Fruit fly (Drosophila melanogaster) whole organism, embryonic: Measurements from ENCODE around the gene spg.

Source experiments
- CG10209 ChIP-seq: fragments of 200-800 bp; sonication (Bioruptor generic); optimal IDR thresholded peaks from 3 replicates; lab custom pipeline; 2017; ENCODE audit warnings: missing biosample characterization, mild to moderate bottlenecking, missing genetic modification characterization, missing genetic modification reagents
- CG10462 ChIP-seq: fragments of 200-800 bp; sonication (Bioruptor generic); optimal IDR thresholded peaks from 2 replicates; lab custom pipeline; 2016; ENCODE audit warnings: missing biosample characterization, missing genetic modification characterization
- CG11696 ChIP-seq: fragments of 200-800 bp; sonication (Bioruptor generic); IDR thresholded peaks from 2 replicates; pipeline ENCODE4 v1.3.6; 2022; ENCODE audit warnings: missing biosample characterization, missing genetic modification characterization
- CG12942 ChIP-seq: fragments of 200-800 bp; sonication (Bioruptor generic); optimal IDR thresholded peaks from 3 replicates; lab custom pipeline; 2016; ENCODE audit warnings: missing biosample characterization, missing genetic modification characterization
- CG14860 ChIP-seq: fragments of 200-800 bp; sonication (Bioruptor generic); IDR thresholded peaks from 3 replicates; pipeline ENCODE4 v1.3.6; 2022; ENCODE audit warnings: missing biosample characterization, missing genetic modification characterization; ENCODE audit not compliant: partially characterized antibody
- CG30403 ChIP-seq: fragments of 200-800 bp; sonication (Bioruptor generic); optimal IDR thresholded peaks from 3 replicates; lab custom pipeline; 2016; ENCODE audit warnings: missing biosample characterization, missing genetic modification characterization
- CG31441 ChIP-seq: fragments of 200-800 bp; sonication (Bioruptor generic); IDR thresholded peaks from 2 replicates; pipeline ENCODE4 v1.3.6; 2022; ENCODE audit warnings: missing biosample characterization, missing genetic modification characterization
- CG3281 ChIP-seq: fragments of 200-800 bp; sonication (Bioruptor generic); optimal IDR thresholded peaks from 3 replicates; lab custom pipeline; 2017; ENCODE audit warnings: missing biosample characterization, mild to moderate bottlenecking, missing genetic modification characterization
- CG4328 ChIP-seq: fragments of 200-800 bp; sonication (Bioruptor generic); optimal IDR thresholded peaks from 3 replicates; lab custom pipeline; 2017; ENCODE audit warnings: missing biosample characterization, missing genetic modification reagents, missing genetic modification characterization
- CG4404 ChIP-seq: fragments of 200-800 bp; sonication (Bioruptor generic); IDR thresholded peaks from 2 replicates; pipeline ENCODE4 v1.3.6; 2022; ENCODE audit warnings: missing biosample characterization, missing genetic modification characterization
- CG5245 ChIP-seq: fragments of 200-800 bp; sonication (Bioruptor generic); optimal IDR thresholded peaks from 3 replicates; lab custom pipeline; 2016; ENCODE audit warnings: missing biosample characterization, missing genetic modification characterization
- CG7786 ChIP-seq: fragments of 200-800 bp; sonication (Bioruptor generic); optimal IDR thresholded peaks from 2 replicates; lab custom pipeline; 2016; ENCODE audit warnings: missing biosample characterization, missing genetic modification characterization
- CG7963 ChIP-seq: fragments of 200-800 bp; sonication (Bioruptor generic); IDR thresholded peaks from 3 replicates; pipeline ENCODE4 v1.3.6; 2022; ENCODE audit warnings: missing biosample characterization, missing genetic modification characterization; ENCODE audit not compliant: partially characterized antibody
- CG8281 ChIP-seq: fragments of 200-800 bp; sonication (Bioruptor generic); optimal IDR thresholded peaks from 2 replicates; lab custom pipeline; 2018; ENCODE audit warnings: missing biosample characterization, mild to moderate bottlenecking, missing genetic modification characterization, moderate library complexity
- CG8290 ChIP-seq, 3 experiments: fragments of 200-800 bp; sonication (Bioruptor generic); optimal IDR thresholded peaks; 2 replicates each; lab custom pipeline; 2016 to 2019; ENCODE audit warnings: missing biosample characterization in 3 of 3, missing genetic modification characterization in 3 of 3, mild to moderate bottlenecking in 2 of 3, moderate library complexity in 1 of 3
- CG8924 ChIP-seq: fragments of 200-800 bp; optimal IDR thresholded peaks from 3 replicates; lab custom pipeline; 2019; ENCODE audit warnings: missing biosample characterization, mild to moderate bottlenecking, missing genetic modification characterization, moderate library complexity
- CHES-1-like ChIP-seq: fragments of 200-800 bp; sonication (Bioruptor generic); optimal IDR thresholded peaks from 2 replicates; lab custom pipeline; 2016; ENCODE audit warnings: missing biosample characterization, missing genetic modification characterization
- CkIIα-i1 ChIP-seq: fragments of 200-800 bp; sonication (Bioruptor generic); IDR thresholded peaks from 2 replicates; pipeline ENCODE4 v1.3.6; 2022; ENCODE audit warnings: missing biosample characterization, missing genetic modification characterization
- CrebB ChIP-seq: fragments of 200-800 bp; sonication (Bioruptor generic); optimal IDR thresholded peaks from 3 replicates; lab custom pipeline; 2018; ENCODE audit warnings: missing biosample characterization, mild to moderate bottlenecking, missing genetic modification characterization
- D ChIP-seq, 2 experiments: fragments of 200-800 bp in 1 of 2; fragments of >200 bp in 1 of 2; sonication (Bioruptor generic) in 1 of 2; optimal IDR thresholded peaks; 2 replicates in 1 of 2; 3 replicates in 1 of 2; lab custom pipeline; 2017; ENCODE audit warnings: mild to moderate bottlenecking in 1 of 2, missing biosample characterization in 1 of 2, missing genetic modification characterization in 1 of 2, missing genetic modification reagents in 1 of 2
- Dfd ChIP-seq, 2 experiments: fragments of >200 bp; optimal IDR thresholded peaks; 2 replicates each; lab custom pipeline; 2017; ENCODE audit warnings: missing biosample characterization in 2 of 2, missing genetic modification characterization in 2 of 2
- Fer3 ChIP-seq: fragments of 200-800 bp; sonication (Bioruptor generic); optimal IDR thresholded peaks from 2 replicates; lab custom pipeline; 2018; ENCODE audit warnings: missing biosample characterization, mild to moderate bottlenecking, missing genetic modification characterization, moderate library complexity
- Hmr ChIP-seq: fragments of 200-800 bp; sonication (Bioruptor generic); optimal IDR thresholded peaks from 3 replicates; lab custom pipeline; 2017; ENCODE audit warnings: mild to moderate bottlenecking, missing biosample characterization, missing genetic modification reagents, missing genetic modification characterization
- Kr ChIP-seq: fragments of 200-800 bp; sonication (Bioruptor generic); optimal IDR thresholded peaks from 2 replicates; lab custom pipeline; 2017; ENCODE audit warnings: missing biosample characterization, mild to moderate bottlenecking, missing genetic modification characterization
- Mes4 ChIP-seq: fragments of 200-800 bp; sonication (Bioruptor generic); optimal IDR thresholded peaks from 2 replicates; lab custom pipeline; 2016; ENCODE audit warnings: missing biosample characterization, missing genetic modification characterization
- Nf-YA ChIP-seq: fragments of 200-800 bp; sonication (Bioruptor generic); IDR thresholded peaks from 2 replicates; pipeline ENCODE4 v1.3.6; 2022; ENCODE audit warnings: missing biosample characterization, missing genetic modification characterization
- Sox100B ChIP-seq: fragments of 200-800 bp; sonication (Bioruptor generic); optimal IDR thresholded peaks from 3 replicates; lab custom pipeline; 2018; ENCODE audit warnings: missing biosample characterization, mild to moderate bottlenecking, missing genetic modification characterization
- Xrp1 ChIP-seq: fragments of 200-800 bp; sonication (Bioruptor generic); IDR thresholded peaks from 2 replicates; pipeline ENCODE4 v1.3.6; 2022; ENCODE audit warnings: missing biosample characterization, missing genetic modification characterization
- bsh ChIP-seq, 2 experiments: fragments of 200-800 bp; sonication (Bioruptor generic); optimal IDR thresholded peaks; 2 replicates each; lab custom pipeline; 2017 to 2018; ENCODE audit warnings: mild to moderate bottlenecking in 2 of 2, missing biosample characterization in 2 of 2, missing genetic modification characterization in 2 of 2, moderate library complexity in 1 of 2
- croc ChIP-seq: fragments of 200-800 bp; sonication (Bioruptor generic); conservative IDR thresholded peaks from 3 replicates; pipeline ENCODE4 v1.3.6; 2022; ENCODE audit warnings: missing biosample characterization, missing genetic modification characterization
- dimm ChIP-seq: fragments of 200-800 bp; sonication (Bioruptor generic); IDR thresholded peaks from 2 replicates; pipeline ENCODE4 v1.3.6; 2022; ENCODE audit warnings: missing biosample characterization, missing genetic modification characterization
- en ChIP-seq: fragments of 200-800 bp; sonication (Bioruptor generic); optimal IDR thresholded peaks from 2 replicates; lab custom pipeline; 2016; ENCODE audit warnings: missing biosample characterization, missing genetic modification characterization
- fd64A ChIP-seq: fragments of 200-800 bp; sonication (Bioruptor generic); optimal IDR thresholded peaks from 3 replicates; lab custom pipeline; 2018; ENCODE audit warnings: missing biosample characterization, mild to moderate bottlenecking, missing genetic modification characterization
- gce ChIP-seq: fragments of 200-800 bp; sonication (Bioruptor generic); IDR thresholded peaks from 3 replicates; pipeline ENCODE4 v1.3.6; 2022; ENCODE audit warnings: missing biosample characterization, missing genetic modification characterization
- hth ChIP-seq: fragments of >200 bp; optimal IDR thresholded peaks from 2 replicates; lab custom pipeline; 2017; ENCODE audit warnings: inconsistent platforms
- lmd ChIP-seq: fragments of 200-800 bp; sonication (Bioruptor generic); IDR thresholded peaks from 2 replicates; pipeline ENCODE4 v1.3.6; 2022; ENCODE audit warnings: missing biosample characterization, missing genetic modification characterization
- mirr ChIP-seq: fragments of 200-800 bp; sonication (Bioruptor generic); optimal IDR thresholded peaks from 3 replicates; lab custom pipeline; 2018; ENCODE audit warnings: missing biosample characterization, mild to moderate bottlenecking, missing genetic modification characterization
- nau ChIP-seq: fragments of 200-800 bp; sonication (Bioruptor generic); optimal IDR thresholded peaks from 3 replicates; lab custom pipeline; 2017; ENCODE audit warnings: missing biosample characterization, mild to moderate bottlenecking, missing genetic modification characterization, missing genetic modification reagents
- p53 ChIP-seq: fragments of 200-800 bp; sonication (Bioruptor generic); optimal IDR thresholded peaks from 2 replicates; lab custom pipeline; 2016; ENCODE audit warnings: missing biosample characterization, missing genetic modification characterization
- pan ChIP-seq, 4 experiments: fragments of >200 bp in 3 of 4; fragments of 200-800 bp in 1 of 4; sonication (Bioruptor generic) in 1 of 4; optimal IDR thresholded peaks in 3 of 4; IDR thresholded peaks in 1 of 4; 2 replicates each; pipeline versions ENCODE4 v1.3.6 to Lab custom; 2017 to 2022; ENCODE audit warnings: missing biosample characterization in 2 of 4, missing genetic modification characterization in 2 of 4, mixed read lengths in 1 of 4
- peb ChIP-seq: fragments of 200-800 bp; sonication (Bioruptor generic); IDR thresholded peaks from 2 replicates; pipeline ENCODE4 v1.3.6; 2022; ENCODE audit warnings: missing biosample characterization, missing genetic modification characterization
- phol ChIP-seq: fragments of 200-800 bp; sonication (Bioruptor generic); optimal IDR thresholded peaks from 3 replicates; lab custom pipeline; 2018; ENCODE audit warnings: missing biosample characterization, mild to moderate bottlenecking, missing genetic modification characterization, moderate library complexity
- pita ChIP-seq: fragments of 200-800 bp; sonication (Bioruptor generic); optimal IDR thresholded peaks from 2 replicates; lab custom pipeline; 2017; ENCODE audit warnings: missing biosample characterization, mild to moderate bottlenecking, missing genetic modification characterization
- psq ChIP-seq: fragments of 200-800 bp; sonication (Bioruptor generic); optimal IDR thresholded peaks from 2 replicates; lab custom pipeline; 2017; ENCODE audit warnings: missing biosample characterization, missing genetic modification characterization
- scrt ChIP-seq: fragments of 200-800 bp; sonication (Bioruptor generic); optimal IDR thresholded peaks from 2 replicates; lab custom pipeline; 2018; ENCODE audit warnings: missing biosample characterization, mild to moderate bottlenecking, missing genetic modification characterization, moderate library complexity
- slbo ChIP-seq: fragments of 200-800 bp; sonication (Bioruptor generic); IDR thresholded peaks from 2 replicates; pipeline ENCODE4 v1.3.6; 2022; ENCODE audit warnings: missing biosample characterization, missing genetic modification characterization
- tgo ChIP-seq: fragments of 200-800 bp; sonication (Bioruptor generic); IDR thresholded peaks from 3 replicates; pipeline ENCODE4 v1.3.6; 2022; ENCODE audit warnings: missing biosample characterization, missing genetic modification characterization
- tna ChIP-seq: fragments of 200-800 bp; sonication (Bioruptor generic); IDR thresholded peaks from 2 replicates; pipeline ENCODE4 v1.3.6; 2022; ENCODE audit warnings: missing biosample characterization, missing genetic modification characterization; ENCODE audit not compliant: partially characterized antibody

spg gene

dm6 chr3R:28857287-28858024 is 12.4 kb downstream of the spg start (continued):
- TF ChIP-seq CG8281 (tag; lab: Kevin White, UChicago): no peak
- TF ChIP-seq CG8290 (GFP tag; optimal IDR thresholded peaks at IDR 0.05; lab: Kevin White, UChicago): no peak
- TF ChIP-seq CG8290 (tag; optimal IDR thresholded peaks at IDR 0.05; lab: Kevin White, UChicago): peak in 1 of 2 experiments; percentile 65
- peak; percentile 39; the same call in 1 of the 2 replicates for TF ChIP-seq slbo
- no peak for TF ChIP-seq Nf-YA (GFP tag; lab: Robert Waterston, UW)
- TF ChIP-seq CG7963 (GFP tag; lab: Robert Waterston, UW): no peak
- peak; percentile 25; the same call in 1 of the 2 replicates for TF ChIP-seq CG31441 (GFP tag; lab: Robert Waterston, UW)
- TF ChIP-seq CG14860 (GFP tag; lab: Robert Waterston, UW): no peak
- peak; percentile 14 for TF ChIP-seq Sox100B
- TF ChIP-seq CG10209: peak; percentile 42
- peak; percentile 53; the same call in 1 of the 2 replicates for TF ChIP-seq lmd (GFP tag; lab: Robert Waterston, UW)
- TF ChIP-seq en (GFP tag; lab: Kevin White, UChicago): no peak
- TF ChIP-seq CG4328 (GFP tag; lab: Kevin White, UChicago): no peak
- no peak for TF ChIP-seq nau (GFP tag; lab: Kevin White, UChicago)
- TF ChIP-seq fd64A (GFP tag; lab: Kevin White, UChicago): peak; percentile 33
- no peak for TF ChIP-seq CG10462
- no peak for TF ChIP-seq Kr (GFP tag; lab: Kevin White, UChicago)
- TF ChIP-seq phol (tag; lab: Kevin White, UChicago): peak; percentile 56
- TF ChIP-seq scrt: no peak
- peak; percentile 34 for TF ChIP-seq CG5245
- TF ChIP-seq CG12942 (GFP tag; lab: Kevin White, UChicago): peak; percentile 26
- peak; percentile 12 for TF ChIP-seq Mes4 (GFP tag; lab: Kevin White, UChicago)
- TF ChIP-seq CHES-1-like (GFP tag; lab: Kevin White, UChicago): no peak
- no peak for TF ChIP-seq Hmr (GFP tag; lab: Kevin White, UChicago)
- TF ChIP-seq CG4404 (GFP tag; lab: Robert Waterston, UW): no peak
- TF ChIP-seq bsh (GFP tag; optimal IDR thresholded peaks at IDR 0.05; lab: Kevin White, UChicago): peak; percentile 21 to 78
- TF ChIP-seq CrebB: no peak
- TF ChIP-seq CG11696: no peak; the same call in 1 of the 2 replicates
- TF ChIP-seq Dfd (GFP tag; optimal IDR thresholded peaks at IDR 0.05; lab: Kevin White, UChicago): no peak
- no peak for TF ChIP-seq hth (lab: Kevin White, UChicago)
- peak; percentile 23 for TF ChIP-seq peb (GFP tag; lab: Robert Waterston, UW)
- peak; percentile 42 for TF ChIP-seq CG8924
- TF ChIP-seq CG30403 (GFP tag; lab: Kevin White, UChicago): peak; percentile 42
- no peak for TF ChIP-seq mirr (GFP tag; lab: Kevin White, UChicago)
- no peak for TF ChIP-seq gce (GFP tag; lab: Robert Waterston, UW)
- peak; percentile 63 for TF ChIP-seq Xrp1 (GFP tag; lab: Robert Waterston, UW)
- TF ChIP-seq pita: no peak
- TF ChIP-seq croc: no peak
- TF ChIP-seq D (optimal IDR thresholded peaks at IDR 0.05; lab: Kevin White, UChicago): no peak
- TF ChIP-seq D (GFP tag; optimal IDR thresholded peaks at IDR 0.05; lab: Kevin White, UChicago): peak; percentile 27
- TF ChIP-seq tgo: peak; percentile 33; the same call in 1 of the 3 replicates
- peak; percentile 28 for TF ChIP-seq CG7786 (GFP tag; lab: Kevin White, UChicago)
- TF ChIP-seq p53: no peak
- TF ChIP-seq tna (GFP tag; lab: Robert Waterston, UW): no peak
- no peak for TF ChIP-seq Fer3 (tag; lab: Kevin White, UChicago)
- TF ChIP-seq psq (GFP tag; lab: Kevin White, UChicago): no peak
- TF ChIP-seq pan (optimal IDR thresholded peaks at IDR 0.05; lab: Kevin White, UChicago): no peak
- peak in 1 of 2 experiments; percentile 47 for TF ChIP-seq pan (GFP tag; optimal IDR thresholded peaks at IDR 0.05 in 1 of 2, IDR thresholded peaks at IDR 0.05 in 1 of 2)
- TF ChIP-seq CkIIα-i1: no peak
- TF ChIP-seq CG3281 (GFP tag; lab: Kevin White, UChicago): no peak
- no peak for TF ChIP-seq dimm (GFP tag; lab: Robert Waterston, UW)
